Fruit fly (Drosophila melanogaster): ENCODE results near the gene Rtel1.

The Rtel1 gene

dm6 chrX:5800634-5801033, 53.1 kb downstream of the Rtel1 start (continued):
- TF ChIP-seq CG7963 (GFP tag; IDR thresholded peaks at IDR 0.05; ENCODE audit: partially characterized antibody) (no peak), vvl (GFP tag; IDR thresholded peaks at IDR 0.05) (no peak), CG13424 (tag; optimal IDR thresholded peaks at IDR 0.05) (no peak), gce (GFP tag; IDR thresholded peaks at IDR 0.05) (no peak), zfh1 (GFP tag; IDR thresholded peaks at IDR 0.05) (0 out of 3 replicates have a peak, but pooled peaks have one; percentile 20), CG33213 (GFP tag; optimal IDR thresholded peaks at IDR 0.05) (no peak), chif (GFP tag; optimal IDR thresholded peaks at IDR 0.05) (no peak), btn (GFP tag; optimal IDR thresholded peaks at IDR 0.05) (no peak)

Data from whole organism, embryonic.